In the genomic region with DNA sequence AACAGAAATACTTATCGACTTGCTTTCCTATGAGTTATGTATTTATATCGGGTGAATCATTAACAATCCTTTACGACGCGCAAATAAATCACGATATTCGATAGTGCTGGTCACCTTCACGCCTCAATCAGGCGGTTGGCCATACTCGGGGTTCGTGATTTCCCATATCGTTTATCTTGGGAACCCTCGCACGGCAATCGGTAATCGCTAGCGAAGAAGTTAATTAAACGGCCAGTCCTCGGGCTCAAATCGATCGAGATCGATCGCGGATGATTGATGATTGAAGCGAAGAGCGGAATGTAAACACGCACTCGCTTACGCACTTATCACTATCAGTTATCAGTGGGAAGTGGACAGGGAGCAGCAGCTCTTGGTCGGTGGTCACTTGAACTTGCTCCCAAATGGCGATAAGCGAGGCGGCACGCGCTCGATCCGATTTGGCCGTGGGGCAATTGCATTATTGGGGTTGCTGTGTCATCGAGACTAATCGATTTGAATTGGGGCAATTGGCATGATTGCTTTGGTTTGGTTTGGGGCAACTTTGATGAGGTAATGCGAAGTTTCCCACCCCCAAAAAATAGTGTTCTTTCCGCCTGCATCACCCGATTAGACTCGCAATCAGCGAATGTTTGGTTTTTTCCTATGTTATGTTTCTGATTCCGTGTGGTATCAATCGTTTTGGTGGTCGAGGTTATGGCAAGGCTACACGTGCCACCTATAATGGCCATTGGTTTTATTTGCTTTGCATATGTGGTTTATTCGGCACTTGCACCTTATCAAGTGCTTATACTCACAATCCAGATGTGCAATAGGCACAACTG, we compare ENCODE assay signal across 3 fruit fly cellular contexts.
A peak's percentile ranks its signal among the peaks of the same experiment; 100 is the strongest.
TF ChIP-seq lines count a peak whose summit lies in the region.

No protein-coding gene starts in this region.

- TF ChIP-seq CTCF in whole organism, embryonic (GFP tag; optimal IDR thresholded peaks at IDR 0.05; lab: Kevin White, UChicago) = no peak

TF ChIP-seq in whole organism, embryonic, 481 proteins besides CTCF, POLR2A, EP300 and RAD21 (continues in another document):
- TF ChIP-seq CG18764 (GFP tag; optimal IDR thresholded peaks at IDR 0.05; lab: Kevin White, UChicago) = no peak
- peak; percentile 82 for TF ChIP-seq CG7987 (GFP tag; optimal IDR thresholded peaks at IDR 0.05; lab: Kevin White, UChicago)
- no peak for TF ChIP-seq Dll (GFP tag; IDR thresholded peaks at IDR 0.05; lab: Robert Waterston, UW; ENCODE audit: partially characterized antibody)
- TF ChIP-seq Vsx1 (GFP tag; optimal IDR thresholded peaks at IDR 0.05; lab: Kevin White, UChicago) = peak; percentile 34
- no peak for TF ChIP-seq HLHmδ (GFP tag; optimal IDR thresholded peaks at IDR 0.05; lab: Kevin White, UChicago)
- TF ChIP-seq gro (GFP tag; optimal IDR thresholded peaks at IDR 0.05; lab: Kevin White, UChicago) = peak; percentile 36
- no peak for TF ChIP-seq emc (GFP tag; optimal IDR thresholded peaks at IDR 0.05; lab: Kevin White, UChicago)
- no peak for TF ChIP-seq D (optimal IDR thresholded peaks at IDR 0.05; lab: Kevin White, UChicago)
- TF ChIP-seq D (GFP tag; optimal IDR thresholded peaks at IDR 0.05; lab: Kevin White, UChicago) = no peak
- no peak for TF ChIP-seq nau (GFP tag; optimal IDR thresholded peaks at IDR 0.05; lab: Kevin White, UChicago)
- TF ChIP-seq CkIIα-i1 (GFP tag; IDR thresholded peaks at IDR 0.05; lab: Robert Waterston, UW) = no peak
- no peak for TF ChIP-seq jigr1 (GFP tag; IDR thresholded peaks at IDR 0.05; lab: Robert Waterston, UW)
- no peak for TF ChIP-seq slbo (GFP tag; IDR thresholded peaks at IDR 0.05; lab: Robert Waterston, UW)
- no peak for TF ChIP-seq Rfx (GFP tag; IDR thresholded peaks at IDR 0.05; lab: Robert Waterston, UW)
- peak; percentile 90 for TF ChIP-seq lab (GFP tag; optimal IDR thresholded peaks at IDR 0.05; lab: Kevin White, UChicago)
- TF ChIP-seq CG32767 (GFP tag; IDR thresholded peaks at IDR 0.05; lab: Robert Waterston, UW) = no peak
- TF ChIP-seq CG14441 (GFP tag; IDR thresholded peaks at IDR 0.05; lab: Robert Waterston, UW) = no peak
- TF ChIP-seq CG4854 (GFP tag; optimal IDR thresholded peaks at IDR 0.05; lab: Kevin White, UChicago) = no peak
- no peak for TF ChIP-seq aop (GFP tag; IDR thresholded peaks at IDR 0.05; lab: Robert Waterston, UW)
- peak; percentile 29 for TF ChIP-seq CG10543 (GFP tag; optimal IDR thresholded peaks at IDR 0.05; lab: Kevin White, UChicago)
- TF ChIP-seq Hr78 (GFP tag; optimal IDR thresholded peaks at IDR 0.05; lab: Kevin White, UChicago) = no peak
- TF ChIP-seq eyg (GFP tag; optimal IDR thresholded peaks at IDR 0.05; lab: Kevin White, UChicago) = no peak
- TF ChIP-seq chn (GFP tag; optimal IDR thresholded peaks at IDR 0.05; lab: Kevin White, UChicago) = no peak
- no peak for TF ChIP-seq Chrac-16 (GFP tag; optimal IDR thresholded peaks at IDR 0.05; lab: Kevin White, UChicago)
- TF ChIP-seq ftz-f1 (GFP tag; optimal IDR thresholded peaks at IDR 0.05; lab: Kevin White, UChicago) = peak; percentile 41
- TF ChIP-seq Pdp1 (GFP tag; optimal IDR thresholded peaks at IDR 0.05; lab: Kevin White, UChicago) = peak in 1 of 2 experiments; percentile 25
- TF ChIP-seq Lim3 (GFP tag; IDR thresholded peaks at IDR 0.05; lab: Robert Waterston, UW) = peak; percentile 63; the same call in 1 of the 2 replicates
- no peak for TF ChIP-seq pita (GFP tag; optimal IDR thresholded peaks at IDR 0.05; lab: Kevin White, UChicago)

TF ChIP-seq in whole organism, prepupa, 60 proteins besides CTCF, POLR2A, EP300 and RAD21:
- TF ChIP-seq dac (GFP tag; optimal IDR thresholded peaks at IDR 0.05; lab: Kevin White, UChicago) (no peak), CG8119 (GFP tag; IDR thresholded peaks at IDR 0.05; lab: Robert Waterston, UW) (no peak), Sox15 (GFP tag; optimal IDR thresholded peaks at IDR 0.05; lab: Kevin White, UChicago) (no peak), CG10631 (GFP tag; optimal IDR thresholded peaks at IDR 0.05; lab: Kevin White, UChicago) (no peak), Met (GFP tag; optimal IDR thresholded peaks at IDR 0.05; lab: Kevin White, UChicago) (no peak), svp (GFP tag; lab: Kevin White, UChicago) (peak; percentile 91), cyc (GFP tag; optimal IDR thresholded peaks at IDR 0.05; lab: Kevin White, UChicago) (no peak), CG8632 (GFP tag; optimal IDR thresholded peaks at IDR 0.05; lab: Kevin White, UChicago) (no peak)

TF ChIP-seq in whole organism, wandering third instar larva, 38 proteins besides CTCF, POLR2A, EP300 and RAD21:
- peak; percentile 28 for TF ChIP-seq h (GFP tag; optimal IDR thresholded peaks at IDR 0.05; lab: Kevin White, UChicago)
- TF ChIP-seq lola (GFP tag; optimal IDR thresholded peaks at IDR 0.05; lab: Kevin White, UChicago) = no peak
TF ChIP-seq in whole organism, wandering third instar larva: peak in this region for 1.
